Worm (Caenorhabditis elegans): Measurements from ENCODE around the gene T19H5.4.

DNA sequence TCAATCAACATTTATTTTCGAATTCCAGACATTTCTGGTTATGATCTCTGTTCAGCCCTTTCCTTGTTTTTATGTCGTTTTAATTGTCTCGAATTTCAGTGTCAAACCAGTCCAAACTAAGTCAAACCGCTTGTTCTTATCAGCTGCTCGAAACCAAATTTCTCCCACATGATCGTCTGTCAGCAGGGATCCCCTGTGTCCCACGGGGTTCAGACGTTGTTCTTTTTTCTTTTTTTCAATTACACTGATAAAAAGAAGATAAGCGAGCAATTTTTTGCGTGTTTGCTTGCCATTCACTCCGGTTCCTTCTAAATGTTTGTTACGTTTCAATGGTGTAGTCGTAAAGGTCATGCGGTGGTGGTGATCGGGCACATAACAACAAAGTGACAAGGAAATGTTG lies 14.8 kb upstream of the T19H5.4 start:
- TF ChIP-seq lin-13 (GFP tag; optimal IDR thresholded peaks at IDR 0.05) (no peak), blmp-1 (tag; optimal IDR thresholded peaks at IDR 0.05; ENCODE audit: insufficient read depth) (no peak), sem-4 (tag; optimal IDR thresholded peaks at IDR 0.05) (no peak)
